Fruit fly (Drosophila melanogaster) whole organism, embryonic: ENCODE measurements around the gene Hmbs.

Experiments used
- cato ChIP-seq: fragments of 200-800 bp; sonication (Bioruptor generic); optimal IDR thresholded peaks from 2 replicates; lab custom pipeline; 2016; ENCODE audit warnings: missing biosample characterization, missing genetic modification characterization, borderline replicate concordance
- chn ChIP-seq: fragments of 200-800 bp; sonication (Bioruptor generic); optimal IDR thresholded peaks from 2 replicates; lab custom pipeline; 2016; ENCODE audit warnings: missing biosample characterization, missing genetic modification characterization
- tx ChIP-seq: fragments of 200-800 bp; sonication (Bioruptor generic); optimal IDR thresholded peaks from 2 replicates; lab custom pipeline; 2016; ENCODE audit warnings: missing biosample characterization, missing genetic modification characterization

DNA sequence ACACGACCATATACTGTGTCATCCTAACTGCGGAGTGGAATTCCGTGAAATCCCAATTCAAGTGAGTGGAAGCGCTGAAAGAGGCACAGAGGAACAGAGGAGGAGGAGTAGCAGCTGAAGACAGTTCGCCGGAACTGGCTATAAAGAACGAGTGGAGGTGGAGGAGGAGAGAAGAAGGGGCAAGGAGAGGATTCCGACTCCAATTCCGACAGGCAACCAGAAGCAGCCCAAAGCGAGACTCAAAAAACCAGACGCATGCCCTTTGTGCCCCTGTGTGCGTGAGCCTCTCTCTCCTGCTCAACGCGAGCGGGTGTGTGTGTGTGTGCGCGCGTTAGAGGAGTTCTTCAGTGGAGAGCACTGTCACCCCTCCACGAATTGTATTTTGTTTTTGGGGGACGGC lies 14.7 kb downstream of the Hmbs start:
- no peak for TF ChIP-seq tx (GFP tag; lab: Kevin White, UChicago)
- no peak for TF ChIP-seq chn (GFP tag; lab: Kevin White, UChicago)
- no peak for TF ChIP-seq cato
